Worm (Caenorhabditis elegans) whole organism, midembryonic: Measurements from ENCODE around the gene nstp-7.
A peak's percentile ranks its signal among the peaks of the same experiment; 100 is the strongest.

Source experiments
- T22C8.4 ChIP-seq: fragments of 200-800 bp; sonication (Bioruptor generic); IDR thresholded peaks from 2 replicates; pipeline ENCODE4 v1.3.6; 2022; ENCODE audit warnings: missing genetic modification characterization, missing compliant biosample characterization
- cog-1 ChIP-seq: sonication (generic microtip); optimal IDR thresholded peaks from 2 replicates; lab custom pipeline; 2016; ENCODE audit warnings: missing genetic modification characterization, missing compliant biosample characterization
- flt-1 ChIP-seq: fragments of 200-800 bp; sonication (Bioruptor generic); IDR thresholded peaks from 2 replicates; pipeline ENCODE4 v1.3.6; 2022; ENCODE audit warnings: missing genetic modification characterization, missing compliant biosample characterization
- klf-2 ChIP-seq: fragments of 200-800 bp; sonication (Bioruptor generic); conservative IDR thresholded peaks from 2 replicates; pipeline ENCODE4 v1.3.6; 2022; ENCODE audit warnings: missing genetic modification reagents, missing genetic modification characterization, missing compliant biosample characterization
- med-1 ChIP-seq: sonication (generic microtip); optimal IDR thresholded peaks from 2 replicates; lab custom pipeline; 2017; ENCODE audit warnings: missing genetic modification characterization, mild to moderate bottlenecking, missing compliant biosample characterization, antibody characterized with exemption, missing genetic modification reagents; ENCODE audit not compliant: insufficient read depth
- ref-1 ChIP-seq: fragments of 200-800 bp; sonication (Bioruptor generic); conservative IDR thresholded peaks from 2 replicates; pipeline ENCODE4 v1.3.6; 2022; ENCODE audit warnings: missing genetic modification reagents, missing genetic modification characterization, missing compliant biosample characterization
- tab-1 ChIP-seq: fragments of 200-800 bp; sonication (Bioruptor generic); IDR thresholded peaks from 2 replicates; pipeline ENCODE4 v1.3.6; 2022; ENCODE audit warnings: missing genetic modification characterization, missing compliant biosample characterization
- ztf-23 ChIP-seq: fragments of 200-800 bp; sonication (Bioruptor generic); IDR thresholded peaks from 2 replicates; pipeline ENCODE4 v1.3.6; 2022; ENCODE audit warnings: missing genetic modification reagents, missing genetic modification characterization, missing compliant biosample characterization
- ztf-29 ChIP-seq: fragments of 200-800 bp; sonication (Bioruptor generic); IDR thresholded peaks from 2 replicates; pipeline ENCODE4 v1.3.6; 2022; ENCODE audit warnings: missing genetic modification reagents, missing genetic modification characterization, missing compliant biosample characterization

Gene nstp-7

ce11 chrV:581616-582015 is at the start of gene nstp-7:
Gene nstp-7, plus strand, starts transcription at chrV:581916.
- TF ChIP-seq ztf-29 (GFP tag; lab: Robert Waterston, UW) (no peak), med-1 (GFP tag; lab: Kevin White, UChicago) (no peak), flt-1 (GFP tag; lab: Robert Waterston, UW) (no peak)

ce11 chrV:532046-532445 is 49.7 kb upstream of the nstp-7 start, which contains the start of gene nhr-58:
Gene nhr-58, plus strand, starts transcription at chrV:532259.
- TF ChIP-seq ztf-29 (GFP tag; lab: Robert Waterston, UW): 0 out of 2 replicates have a peak, but pooled peaks have one; percentile 10
- no peak for TF ChIP-seq med-1 (GFP tag; lab: Kevin White, UChicago)
- peak; percentile 47 for TF ChIP-seq cog-1 (tag; lab: Kevin White, UChicago)
- no peak for TF ChIP-seq T22C8.4 (GFP tag; lab: Robert Waterston, UW)
- no peak for TF ChIP-seq flt-1 (GFP tag; lab: Robert Waterston, UW)

ce11 chrV:534176-534575 is 47.5 kb upstream of the nstp-7 start, which contains the start of gene nhr-132:
Gene nhr-132, plus strand, starts transcription at chrV:534446.
- TF ChIP-seq T22C8.4 (GFP tag; lab: Robert Waterston, UW) (no peak), med-1 (GFP tag; lab: Kevin White, UChicago) (no peak), tab-1 (GFP tag; lab: Robert Waterston, UW) (no peak), flt-1 (GFP tag; lab: Robert Waterston, UW) (no peak), ztf-23 (GFP tag; lab: Robert Waterston, UW) (no peak), ztf-29 (GFP tag; lab: Robert Waterston, UW) (no peak), ref-1 (GFP tag; lab: Robert Waterston, UW) (no peak), cog-1 (tag; lab: Kevin White, UChicago) (no peak), klf-2 (GFP tag; lab: Robert Waterston, UW) (no peak)

ce11 chrV:536571-536970 is 45.1 kb upstream of the nstp-7 start, which contains the start of gene C14C6.5:
Gene C14C6.5, plus strand, starts transcription at chrV:536628.
- TF ChIP-seq cog-1 (tag; lab: Kevin White, UChicago) (no peak), klf-2 (GFP tag; lab: Robert Waterston, UW) (no peak), flt-1 (GFP tag; lab: Robert Waterston, UW) (no peak), ztf-29 (GFP tag; lab: Robert Waterston, UW) (no peak), T22C8.4 (GFP tag; lab: Robert Waterston, UW) (no peak), ref-1 (GFP tag; lab: Robert Waterston, UW) (no peak), ztf-23 (GFP tag; lab: Robert Waterston, UW) (no peak), med-1 (GFP tag; lab: Kevin White, UChicago) (no peak), tab-1 (GFP tag; lab: Robert Waterston, UW) (no peak)

- TF ChIP-seq ztf-29 (GFP tag; lab: Robert Waterston, UW) (no peak), flt-1 (GFP tag; lab: Robert Waterston, UW) (no peak)
Measured at ce11 chrV:539040-539510, 42.6 kb upstream of the nstp-7 start, which contains the start of gene nhr-155. Gene nhr-155, plus strand, starts transcription at chrV:539460.

- TF ChIP-seq med-1 (GFP tag; lab: Kevin White, UChicago) (no peak), ztf-23 (GFP tag; lab: Robert Waterston, UW) (no peak), ref-1 (GFP tag; lab: Robert Waterston, UW) (no peak), tab-1 (GFP tag; lab: Robert Waterston, UW) (no peak), T22C8.4 (GFP tag; lab: Robert Waterston, UW) (no peak), cog-1 (tag; lab: Kevin White, UChicago) (no peak), flt-1 (GFP tag; lab: Robert Waterston, UW) (no peak), klf-2 (GFP tag; lab: Robert Waterston, UW) (no peak), ztf-29 (GFP tag; lab: Robert Waterston, UW) (no peak)
Measured at ce11 chrV:541470-541869, 40.2 kb upstream of the nstp-7 start.

ce11 chrV:543169-543568 is 38.5 kb upstream of the nstp-7 start, which contains the start of gene C14C6.3:
Gene C14C6.3, plus strand, starts transcription at chrV:543469.
- no peak for TF ChIP-seq tab-1 (GFP tag; lab: Robert Waterston, UW)
- TF ChIP-seq T22C8.4 (GFP tag; lab: Robert Waterston, UW): no peak
- TF ChIP-seq ztf-23 (GFP tag; lab: Robert Waterston, UW): no peak
- TF ChIP-seq cog-1 (tag; lab: Kevin White, UChicago): no peak
- no peak for TF ChIP-seq ztf-29 (GFP tag; lab: Robert Waterston, UW)
- TF ChIP-seq ref-1 (GFP tag; lab: Robert Waterston, UW): no peak
- no peak for TF ChIP-seq med-1 (GFP tag; lab: Kevin White, UChicago)
- TF ChIP-seq klf-2 (GFP tag; lab: Robert Waterston, UW): no peak
- no peak for TF ChIP-seq flt-1 (GFP tag; lab: Robert Waterston, UW)

- TF ChIP-seq ref-1 (GFP tag; lab: Robert Waterston, UW) (no peak), ztf-23 (GFP tag; lab: Robert Waterston, UW) (no peak)
Measured at ce11 chrV:547980-548379, 33.7 kb upstream of the nstp-7 start, which contains the start of gene C14C6.6. Gene C14C6.6, minus strand, starts transcription at chrV:548080.

- TF ChIP-seq tab-1 (GFP tag; lab: Robert Waterston, UW) (no peak), T22C8.4 (GFP tag; lab: Robert Waterston, UW) (no peak), ztf-29 (GFP tag; lab: Robert Waterston, UW) (no peak), cog-1 (tag; lab: Kevin White, UChicago) (no peak), flt-1 (GFP tag; lab: Robert Waterston, UW) (no peak), ztf-23 (GFP tag; lab: Robert Waterston, UW) (no peak), med-1 (GFP tag; lab: Kevin White, UChicago) (no peak), ref-1 (GFP tag; lab: Robert Waterston, UW) (no peak), klf-2 (GFP tag; lab: Robert Waterston, UW) (no peak)
Measured at ce11 chrV:552406-552805, 29.3 kb upstream of the nstp-7 start.
